Worm (Caenorhabditis elegans): ENCODE measurements around the gene F46H5.5.

ce11 chrX:7232158-7232822 is 24.5 kb downstream of the F46H5.5 start:
- TF ChIP-seq W03F9.2 (tag; optimal IDR thresholded peaks at IDR 0.05): no peak
- TF ChIP-seq him-1 (tag; optimal IDR thresholded peaks at IDR 0.05): peak; percentile 47

Data from whole organism, L4/young adult.